Fruit fly (Drosophila melanogaster) whole organism, embryonic: Measurements from ENCODE around the gene mus301.
A peak's percentile ranks its signal among the peaks of the same experiment; 100 is the strongest.

ENCODE experiments used
- Abd-B ChIP-seq: fragments of 200-800 bp; sonication (Bioruptor generic); optimal IDR thresholded peaks from 2 replicates; lab custom pipeline; 2018; ENCODE audit warnings: missing biosample characterization, mild to moderate bottlenecking, missing genetic modification characterization, moderate library complexity
- C15 ChIP-seq: fragments of 200-800 bp; sonication (Bioruptor generic); IDR thresholded peaks from 3 replicates; pipeline ENCODE4 v1.3.6; 2022; ENCODE audit warnings: missing biosample characterization, missing genetic modification characterization
- CG11456 ChIP-seq: fragments of 200-800 bp; sonication (Bioruptor generic); IDR thresholded peaks from 3 replicates; pipeline ENCODE4 v1.3.6; 2022; ENCODE audit warnings: missing biosample characterization, missing genetic modification characterization
- CG11696 ChIP-seq: fragments of 200-800 bp; sonication (Bioruptor generic); IDR thresholded peaks from 2 replicates; pipeline ENCODE4 v1.3.6; 2022; ENCODE audit warnings: missing biosample characterization, missing genetic modification characterization
- CG12659 ChIP-seq: fragments of 200-800 bp; sonication (Bioruptor generic); optimal IDR thresholded peaks from 3 replicates; lab custom pipeline; 2017; ENCODE audit warnings: mild to moderate bottlenecking, missing biosample characterization, missing genetic modification reagents, missing genetic modification characterization
- CG13624 ChIP-seq: fragments of 200-800 bp; sonication (Bioruptor generic); optimal IDR thresholded peaks from 2 replicates; lab custom pipeline; 2016; ENCODE audit warnings: missing biosample characterization, missing genetic modification characterization
- CG1603 ChIP-seq: fragments of 200-800 bp; sonication (Bioruptor generic); optimal IDR thresholded peaks from 2 replicates; lab custom pipeline; 2019; ENCODE audit warnings: missing biosample characterization, mild to moderate bottlenecking, missing genetic modification characterization, moderate library complexity
- CG17359 ChIP-seq: fragments of 200-800 bp; sonication (Bioruptor generic); optimal IDR thresholded peaks from 3 replicates; lab custom pipeline; 2018; ENCODE audit warnings: missing biosample characterization, mild to moderate bottlenecking, missing genetic modification characterization, moderate library complexity
- CG1832 ChIP-seq: fragments of 200-800 bp; sonication (Bioruptor generic); optimal IDR thresholded peaks from 2 replicates; lab custom pipeline; 2017; ENCODE audit warnings: missing biosample characterization, mild to moderate bottlenecking, missing genetic modification characterization, inconsistent platforms
- CG2678 ChIP-seq: fragments of 200-800 bp; sonication (Bioruptor generic); optimal IDR thresholded peaks from 3 replicates; lab custom pipeline; 2019; ENCODE audit warnings: missing biosample characterization, mild to moderate bottlenecking, missing genetic modification characterization, moderate library complexity
- CG2712 ChIP-seq: fragments of 200-800 bp; optimal IDR thresholded peaks from 3 replicates; lab custom pipeline; 2019; ENCODE audit warnings: missing biosample characterization, mild to moderate bottlenecking, missing genetic modification characterization, moderate library complexity
- CG30020 ChIP-seq: fragments of 200-800 bp; optimal IDR thresholded peaks from 2 replicates; lab custom pipeline; 2019; ENCODE audit warnings: missing biosample characterization, mild to moderate bottlenecking, missing genetic modification characterization, moderate library complexity
- CG32772 ChIP-seq: fragments of 200-800 bp; sonication (Bioruptor generic); IDR thresholded peaks from 2 replicates; pipeline ENCODE4 v1.3.6; 2022; ENCODE audit warnings: missing biosample characterization, missing genetic modification characterization
- CG34422 ChIP-seq: fragments of 200-800 bp; sonication (Bioruptor generic); IDR thresholded peaks from 3 replicates; pipeline ENCODE4 v1.3.6; 2022; ENCODE audit warnings: missing biosample characterization, missing genetic modification characterization
- CG3726 ChIP-seq: fragments of 200-800 bp; sonication (Bioruptor generic); IDR thresholded peaks from 3 replicates; pipeline ENCODE4, ENCODE4 v1.3.6; 2022; ENCODE audit warnings: missing biosample characterization, missing genetic modification characterization
- CG3838 ChIP-seq: fragments of 200-800 bp; sonication (Bioruptor generic); optimal IDR thresholded peaks from 3 replicates; lab custom pipeline; 2016; ENCODE audit warnings: missing biosample characterization, missing genetic modification characterization
- CG4360 ChIP-seq: fragments of 200-800 bp; sonication (Bioruptor generic); IDR thresholded peaks from 2 replicates; pipeline ENCODE4 v1.3.6; 2022; ENCODE audit warnings: missing biosample characterization, missing genetic modification characterization
- CG4424 ChIP-seq: fragments of 200-800 bp; sonication (Bioruptor generic); optimal IDR thresholded peaks from 3 replicates; lab custom pipeline; 2016; ENCODE audit warnings: missing biosample characterization, missing genetic modification characterization
- CG6654 ChIP-seq: fragments of 200-800 bp; sonication (Bioruptor generic); optimal IDR thresholded peaks from 2 replicates; lab custom pipeline; 2017; ENCODE audit warnings: missing biosample characterization, mild to moderate bottlenecking, missing genetic modification characterization
- CG6854 ChIP-seq: fragments of 200-800 bp; sonication (Bioruptor generic); optimal IDR thresholded peaks from 3 replicates; lab custom pipeline; 2017; ENCODE audit warnings: missing biosample characterization, mild to moderate bottlenecking, missing genetic modification characterization
- CG8290 ChIP-seq, 3 experiments: fragments of 200-800 bp; sonication (Bioruptor generic); optimal IDR thresholded peaks; 2 replicates each; lab custom pipeline; 2016 to 2019; ENCODE audit warnings: missing biosample characterization in 3 of 3, missing genetic modification characterization in 3 of 3, mild to moderate bottlenecking in 2 of 3, moderate library complexity in 1 of 3
- CG8478 ChIP-seq: fragments of >200 bp; optimal IDR thresholded peaks from 2 replicates; lab custom pipeline; 2018
- CG9797 ChIP-seq: fragments of 200-800 bp; sonication (Bioruptor generic); optimal IDR thresholded peaks from 3 replicates; lab custom pipeline; 2018; ENCODE audit warnings: missing biosample characterization, mild to moderate bottlenecking, missing genetic modification characterization
- CG9817 ChIP-seq: fragments of 200-800 bp; sonication (Bioruptor generic); optimal IDR thresholded peaks from 2 replicates; lab custom pipeline; 2018; ENCODE audit warnings: missing biosample characterization, mild to moderate bottlenecking, missing genetic modification characterization, moderate library complexity
- Camta ChIP-seq: fragments of 200-800 bp; sonication (Bioruptor generic); optimal IDR thresholded peaks from 2 replicates; lab custom pipeline; 2016; ENCODE audit warnings: missing biosample characterization, missing genetic modification characterization
- CoRest ChIP-seq: fragments of 200-800 bp; sonication (Bioruptor generic); optimal IDR thresholded peaks from 3 replicates; lab custom pipeline; 2018; ENCODE audit warnings: missing biosample characterization, mild to moderate bottlenecking, missing genetic modification characterization, moderate library complexity
- CrebB ChIP-seq: fragments of 200-800 bp; sonication (Bioruptor generic); optimal IDR thresholded peaks from 3 replicates; lab custom pipeline; 2018; ENCODE audit warnings: missing biosample characterization, mild to moderate bottlenecking, missing genetic modification characterization
- Dek ChIP-seq: fragments of 200-800 bp; sonication (Bioruptor generic); optimal IDR thresholded peaks from 3 replicates; lab custom pipeline; 2019; ENCODE audit warnings: missing biosample characterization, mild to moderate bottlenecking, missing genetic modification characterization, moderate library complexity
- E2f1 ChIP-seq: fragments of 200-800 bp; sonication (Bioruptor generic); IDR thresholded peaks from 2 replicates; pipeline ENCODE4 v1.3.6; 2022; ENCODE audit warnings: missing biosample characterization, missing genetic modification characterization
- ERR ChIP-seq: fragments of 200-800 bp; sonication (Bioruptor generic); optimal IDR thresholded peaks from 2 replicates; lab custom pipeline; 2016; ENCODE audit warnings: missing biosample characterization, missing genetic modification characterization
- Fer1 ChIP-seq: fragments of 200-800 bp; sonication (Bioruptor generic); optimal IDR thresholded peaks from 2 replicates; lab custom pipeline; 2017; ENCODE audit warnings: missing biosample characterization, mild to moderate bottlenecking, missing genetic modification characterization
- Gsc ChIP-seq: fragments of 200-800 bp; sonication (Bioruptor generic); IDR thresholded peaks from 2 replicates; pipeline ENCODE4 v1.3.6; 2022; ENCODE audit warnings: missing biosample characterization, missing genetic modification characterization
- Meics ChIP-seq: fragments of 200-800 bp; sonication (Bioruptor generic); optimal IDR thresholded peaks from 2 replicates; lab custom pipeline; 2017; ENCODE audit warnings: missing biosample characterization, mild to moderate bottlenecking, missing genetic modification characterization
- NC2β ChIP-seq: fragments of 200-800 bp; sonication (Bioruptor generic); optimal IDR thresholded peaks from 2 replicates; lab custom pipeline; 2016; ENCODE audit warnings: missing biosample characterization, missing genetic modification characterization
- Poxn ChIP-seq: fragments of 200-800 bp; sonication (Bioruptor generic); IDR thresholded peaks from 2 replicates; pipeline ENCODE4 v1.3.6; 2022; ENCODE audit warnings: missing biosample characterization, missing genetic modification characterization
- Side ChIP-seq: fragments of 200-800 bp; sonication (Bioruptor generic); optimal IDR thresholded peaks from 2 replicates; lab custom pipeline; 2016; ENCODE audit warnings: missing biosample characterization, missing genetic modification characterization
- Taf1 ChIP-seq: fragments of 200-800 bp; sonication (Bioruptor generic); IDR thresholded peaks from 2 replicates; pipeline ENCODE4 v1.3.6; 2022; ENCODE audit warnings: missing biosample characterization, missing genetic modification characterization
- ara ChIP-seq: fragments of 200-800 bp; sonication (Bioruptor generic); IDR thresholded peaks from 2 replicates; pipeline ENCODE4 v1.3.6; 2022; ENCODE audit warnings: missing biosample characterization, missing genetic modification characterization
- bowl ChIP-seq: fragments of 200-800 bp; sonication (Bioruptor generic); IDR thresholded peaks from 2 replicates; pipeline ENCODE4 v1.3.6; 2022; ENCODE audit warnings: missing biosample characterization, missing genetic modification characterization
- bsh ChIP-seq, 2 experiments: fragments of 200-800 bp; sonication (Bioruptor generic); optimal IDR thresholded peaks; 2 replicates each; lab custom pipeline; 2017 to 2018; ENCODE audit warnings: mild to moderate bottlenecking in 2 of 2, missing biosample characterization in 2 of 2, missing genetic modification characterization in 2 of 2, moderate library complexity in 1 of 2
- chm ChIP-seq: fragments of 200-800 bp; sonication (Bioruptor generic); IDR thresholded peaks from 2 replicates; pipeline ENCODE4 v1.3.6; 2022; ENCODE audit warnings: missing biosample characterization, missing genetic modification characterization
- ind ChIP-seq: fragments of 200-800 bp; sonication (Bioruptor generic); optimal IDR thresholded peaks from 3 replicates; lab custom pipeline; 2016; ENCODE audit warnings: missing biosample characterization, missing genetic modification characterization
- klu ChIP-seq: fragments of 200-800 bp; sonication (Bioruptor generic); IDR thresholded peaks from 2 replicates; pipeline ENCODE4 v1.3.6; 2022; ENCODE audit warnings: missing biosample characterization, missing genetic modification characterization
- psq ChIP-seq: fragments of 200-800 bp; sonication (Bioruptor generic); optimal IDR thresholded peaks from 2 replicates; lab custom pipeline; 2017; ENCODE audit warnings: missing biosample characterization, missing genetic modification characterization
- sens ChIP-seq: fragments of 200-800 bp; sonication (Bioruptor generic); peaks from one replicate; lab custom pipeline; 2016; ENCODE audit warnings: missing biosample characterization, missing genetic modification characterization
- sens-2 ChIP-seq: fragments of 200-800 bp; sonication (Bioruptor generic); IDR thresholded peaks from 2 replicates; pipeline ENCODE4 v1.3.6; 2022; ENCODE audit warnings: missing biosample characterization, missing genetic modification characterization
- sisA ChIP-seq: fragments of 200-800 bp; sonication (Bioruptor generic); IDR thresholded peaks from 2 replicates; pipeline ENCODE4 v1.3.6; 2022; ENCODE audit warnings: missing biosample characterization, missing genetic modification characterization
- sob ChIP-seq: fragments of 200-800 bp; sonication (Bioruptor generic); IDR thresholded peaks from 2 replicates; pipeline ENCODE4 v1.3.6; 2022; ENCODE audit warnings: missing biosample characterization, missing genetic modification characterization
- sug ChIP-seq: fragments of 200-800 bp; optimal IDR thresholded peaks from 2 replicates; lab custom pipeline; 2019; ENCODE audit warnings: missing biosample characterization, mild to moderate bottlenecking, missing genetic modification characterization, moderate library complexity
- usp ChIP-seq: fragments of >200 bp; optimal IDR thresholded peaks from 2 replicates; lab custom pipeline; 2017; ENCODE audit warnings: missing biosample characterization, missing genetic modification characterization
- wdn ChIP-seq: fragments of 200-800 bp; sonication (Bioruptor generic); IDR thresholded peaks from 2 replicates; pipeline ENCODE4 v1.3.6; 2022; ENCODE audit warnings: missing biosample characterization, missing genetic modification characterization

Gene mus301

dm6 chr3L:8115864-8116528 is 21.6 kb upstream of the mus301 start, which contains the start of the genes Arp3 and msk (continued):
- TF ChIP-seq CG6654 (GFP tag; lab: Kevin White, UChicago) (peak; percentile 5), CG6854 (GFP tag; lab: Kevin White, UChicago) (peak; percentile 14), Fer1 (peak; percentile 84), Taf1 (no peak), CG1603 (tag; lab: Kevin White, UChicago) (peak; percentile 83), CrebB (tag; lab: Kevin White, UChicago) (peak; percentile 35), Dek (tag; lab: Kevin White, UChicago) (peak; percentile 64), wdn (GFP tag; lab: Robert Waterston, UW) (peak; percentile 72), Meics (peak; percentile 74), CoRest (peak; percentile 80), klu (peak; percentile 43; the same call in 1 of the 2 replicates), CG34422 (GFP tag; lab: Robert Waterston, UW) (peak; percentile 82; the same call in 2 of the 3 replicates), ind (GFP tag; lab: Kevin White, UChicago) (peak; percentile 88), CG32772 (GFP tag; lab: Robert Waterston, UW) (peak; percentile 72), C15 (no peak), Gsc (GFP tag; lab: Robert Waterston, UW) (no peak), CG13624 (peak; percentile 94), Camta (GFP tag; lab: Kevin White, UChicago) (peak; percentile 87), chm (GFP tag; lab: Robert Waterston, UW) (peak; percentile 43; the same call in 1 of the 2 replicates), E2f1 (no peak), sug (peak; percentile 88), ERR (GFP tag; lab: Kevin White, UChicago) (peak; percentile 85), CG9817 (tag; lab: Kevin White, UChicago) (peak; percentile 86), sens-2 (GFP tag; lab: Robert Waterston, UW) (no peak), CG8290 (GFP tag; optimal IDR thresholded peaks at IDR 0.05; lab: Kevin White, UChicago) (peak; percentile 90), CG8290 (tag; optimal IDR thresholded peaks at IDR 0.05; lab: Kevin White, UChicago) (peak in 1 of 2 experiments; percentile 68), sisA (GFP tag; lab: Robert Waterston, UW) (peak; percentile 84), CG17359 (peak; percentile 71), CG3838 (peak; percentile 46), ara (GFP tag; lab: Robert Waterston, UW) (peak; percentile 66), CG4360 (GFP tag; lab: Robert Waterston, UW) (no peak), Abd-B (GFP tag; lab: Kevin White, UChicago) (peak; percentile 85), CG9797 (GFP tag; lab: Kevin White, UChicago) (peak; percentile 59), CG8478 (peak; percentile 60), CG4424 (GFP tag; lab: Kevin White, UChicago) (peak; percentile 86), CG2712 (peak; percentile 81), psq (GFP tag; lab: Kevin White, UChicago) (peak; percentile 53), sob (GFP tag; lab: Robert Waterston, UW) (peak; percentile 81), CG30020 (tag; lab: Kevin White, UChicago) (peak; percentile 67), usp (no peak), bowl (GFP tag; lab: Robert Waterston, UW) (no peak; the same call in 1 of the 2 replicates), CG3726 (no peak), CG11456 (GFP tag; lab: Robert Waterston, UW) (peak; percentile 83), Side (GFP tag; lab: Kevin White, UChicago) (peak; percentile 90), CG2678 (tag; lab: Kevin White, UChicago) (no peak), Poxn (GFP tag; lab: Robert Waterston, UW) (no peak), CG11696 (GFP tag; lab: Robert Waterston, UW) (no peak), CG1832 (GFP tag; lab: Kevin White, UChicago) (no peak), NC2β (GFP tag; lab: Kevin White, UChicago) (peak; percentile 88), bsh (GFP tag; optimal IDR thresholded peaks at IDR 0.05; lab: Kevin White, UChicago) (peak in 1 of 2 experiments; percentile 65), CG12659 (GFP tag; lab: Kevin White, UChicago) (peak; percentile 93), sens (GFP tag; lab: Kevin White, UChicago) (peak; percentile 97)
